Worm (Caenorhabditis elegans) whole organism, L4/young adult: ENCODE measurements around the gene F58G6.7.

Experiments used
- dao-5 ChIP-seq: sonication (generic microtip); optimal IDR thresholded peaks from 2 replicates; lab custom pipeline; 2016; ENCODE audit warnings: missing genotype, missing genetic modification characterization, moderate library complexity, missing compliant biosample characterization
- him-1 ChIP-seq: sonication (generic microtip); optimal IDR thresholded peaks from 2 replicates; lab custom pipeline; 2016; ENCODE audit warnings: missing genotype, missing genetic modification reagents, missing genetic modification characterization, missing compliant biosample characterization

DNA sequence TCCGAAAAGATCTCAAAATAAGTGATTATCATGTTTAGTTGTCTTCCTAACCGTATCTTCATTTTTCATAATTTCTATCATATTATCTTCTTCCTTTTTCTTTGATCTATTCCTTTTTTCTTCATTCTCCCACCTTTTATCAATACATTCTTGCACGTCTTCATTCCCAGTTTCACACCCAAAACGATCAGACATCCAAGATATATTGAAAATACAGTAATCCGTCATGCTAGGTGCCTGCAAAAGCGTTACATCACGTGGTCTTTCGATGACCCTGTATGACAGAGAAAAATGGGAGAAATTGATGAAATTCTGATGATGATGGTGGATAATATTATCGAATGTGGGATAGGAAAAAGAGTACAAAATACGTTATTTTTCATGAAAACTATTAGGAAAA lies 18.3 kb downstream of the F58G6.7 start:
- TF ChIP-seq him-1 (no peak), dao-5 (tag; lab: Kevin White, UChicago) (no peak)
